Fruit fly (Drosophila melanogaster) Kc167 (cell line): ENCODE measurements around the gene FASN1.

Source experiments
- Myc ChIP-seq: fragments of >200 bp; optimal IDR thresholded peaks from 2 replicates; lab custom pipeline; 2017; ENCODE audit warnings: missing external identifiers
- Sin3A ChIP-seq: fragments of >200 bp; optimal IDR thresholded peaks from 2 replicates; lab custom pipeline; 2018; ENCODE audit warnings: missing external identifiers
- insv ChIP-seq: fragments of >200 bp; optimal IDR thresholded peaks from 3 replicates; lab custom pipeline; 2018; ENCODE audit warnings: missing external identifiers
- psq ChIP-seq: fragments of >200 bp; optimal IDR thresholded peaks from 2 replicates; lab custom pipeline; 2017; ENCODE audit warnings: missing external identifiers

DNA sequence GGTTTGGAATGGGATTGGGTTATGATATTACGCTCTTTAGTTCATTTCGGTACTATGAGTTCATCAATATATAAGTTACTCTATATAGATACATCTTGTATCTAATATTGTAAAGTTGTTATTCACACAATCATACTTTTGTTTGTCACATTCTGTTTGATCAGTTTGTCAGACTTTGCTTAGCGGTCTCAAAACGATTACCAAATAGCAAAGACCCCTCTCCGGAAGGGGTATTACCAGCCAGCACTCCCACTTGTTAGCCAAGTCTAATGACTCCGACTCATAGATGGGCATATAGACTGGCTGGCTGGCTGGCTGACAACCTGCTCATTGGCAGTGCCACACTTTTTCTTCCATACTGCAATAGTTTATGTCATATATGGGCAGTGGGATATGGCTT, 57.7 kb downstream of the FASN1 start:
- no peak for TF ChIP-seq Myc (lab: Kevin White, UChicago)
- TF ChIP-seq psq (lab: Kevin White, UChicago) = no peak
- no peak for TF ChIP-seq insv (lab: Kevin White, UChicago)
- no peak for TF ChIP-seq Sin3A (lab: Kevin White, UChicago)
